Worm (Caenorhabditis elegans) whole organism, late embryonic: ENCODE data around the gene srxa-8.

Experiments used
- K02D7.2 ChIP-seq: sonication (generic microtip); optimal IDR thresholded peaks from 2 replicates; lab custom pipeline; 2017; ENCODE audit warnings: mild to moderate bottlenecking, missing genetic modification characterization, missing compliant biosample characterization
- T23F11.4 ChIP-seq: fragments of 200-800 bp; sonication (Bioruptor generic); optimal IDR thresholded peaks from 2 replicates; lab custom pipeline; 2018; ENCODE audit warnings: mild to moderate bottlenecking, missing genetic modification characterization, missing compliant biosample characterization
- Y22D7AL.16 ChIP-seq: sonication (generic microtip); optimal IDR thresholded peaks from 2 replicates; lab custom pipeline; 2016; ENCODE audit warnings: missing genetic modification characterization, missing compliant biosample characterization
- ama-1 ChIP-seq: fragments of 150-350 bp; optimal IDR thresholded peaks from 2 replicates; lab custom pipeline; 2014
- ceh-18 ChIP-seq: sonication (generic microtip); optimal IDR thresholded peaks from 2 replicates; lab custom pipeline; 2016; ENCODE audit warnings: missing genetic modification characterization, missing compliant biosample characterization
- ceh-22 ChIP-seq: sonication (generic microtip); optimal IDR thresholded peaks from 2 replicates; lab custom pipeline; 2017; ENCODE audit warnings: missing biosample characterization, missing genetic modification characterization
- ceh-24 ChIP-seq: sonication (generic microtip); optimal IDR thresholded peaks from 2 replicates; lab custom pipeline; 2016; ENCODE audit warnings: mild to moderate bottlenecking, missing genetic modification characterization, missing compliant biosample characterization
- ceh-30 ChIP-seq: fragments of 150-350 bp; optimal IDR thresholded peaks from 2 replicates; lab custom pipeline; 2014; ENCODE audit warnings: missing biosample characterization, missing genetic modification characterization
- ceh-31 ChIP-seq: sonication (generic microtip); optimal IDR thresholded peaks from 2 replicates; lab custom pipeline; 2016; ENCODE audit warnings: missing genetic modification characterization, missing compliant biosample characterization
- ceh-34 ChIP-seq: sonication (generic microtip); optimal IDR thresholded peaks from 2 replicates; lab custom pipeline; 2016; ENCODE audit warnings: mild to moderate bottlenecking, missing genetic modification characterization, missing compliant biosample characterization
- ceh-45 ChIP-seq: fragments of 200-800 bp; sonication (Bioruptor generic); IDR thresholded peaks from 2 replicates; pipeline ENCODE4 v1.3.6; 2022; ENCODE audit warnings: missing genetic modification reagents, missing genetic modification characterization, missing compliant biosample characterization
- ceh-48 ChIP-seq: sonication (generic microtip); optimal IDR thresholded peaks from 2 replicates; lab custom pipeline; 2016; ENCODE audit warnings: missing genetic modification characterization, inconsistent platforms, missing compliant biosample characterization
- ceh-6 ChIP-seq: fragments of 200-800 bp; sonication (Bioruptor generic); optimal IDR thresholded peaks from 2 replicates; lab custom pipeline; 2018; ENCODE audit warnings: mild to moderate bottlenecking, missing genetic modification characterization, missing compliant biosample characterization
- ceh-9 ChIP-seq: sonication (generic microtip); optimal IDR thresholded peaks from 2 replicates; lab custom pipeline; 2016; ENCODE audit warnings: mild to moderate bottlenecking, missing genetic modification characterization, inconsistent platforms, missing compliant biosample characterization
- che-1 ChIP-seq: sonication (generic microtip); optimal IDR thresholded peaks from 2 replicates; lab custom pipeline; 2016; ENCODE audit warnings: mild to moderate bottlenecking, missing genetic modification characterization, missing compliant biosample characterization
- dmd-4 ChIP-seq: sonication (generic microtip); optimal IDR thresholded peaks from 2 replicates; lab custom pipeline; 2016; ENCODE audit warnings: borderline replicate concordance, missing genetic modification characterization, missing compliant biosample characterization
- dve-1 ChIP-seq: sonication (generic microtip); optimal IDR thresholded peaks from 2 replicates; lab custom pipeline; 2017; ENCODE audit warnings: antibody characterized with exemption, mild to moderate bottlenecking, missing genetic modification characterization, missing compliant biosample characterization
- elt-4 ChIP-seq: sonication (generic microtip); optimal IDR thresholded peaks from 2 replicates; lab custom pipeline; 2016; ENCODE audit warnings: missing genetic modification characterization, missing compliant biosample characterization
- ets-4 ChIP-seq: sonication (generic microtip); optimal IDR thresholded peaks from 2 replicates; lab custom pipeline; 2016; ENCODE audit warnings: missing genetic modification characterization, missing compliant biosample characterization
- fkh-10 ChIP-seq: fragments of 150-350 bp; optimal IDR thresholded peaks from 2 replicates; lab custom pipeline; 2014; ENCODE audit warnings: missing biosample characterization, missing genetic modification reagents, missing genetic modification characterization
- hlh-13 ChIP-seq: fragments of 200-800 bp; sonication (Bioruptor generic); optimal IDR thresholded peaks from 2 replicates; lab custom pipeline; 2018; ENCODE audit warnings: mild to moderate bottlenecking, missing genetic modification characterization, missing compliant biosample characterization
- hlh-15 ChIP-seq: sonication (generic microtip); optimal IDR thresholded peaks from 2 replicates; lab custom pipeline; 2016; ENCODE audit warnings: missing genetic modification characterization, missing compliant biosample characterization
- hlh-30 ChIP-seq: sonication (generic microtip); optimal IDR thresholded peaks from 2 replicates; lab custom pipeline; 2017; ENCODE audit warnings: antibody characterized with exemption, missing genetic modification characterization, missing compliant biosample characterization; ENCODE audit not compliant: insufficient read depth
- hlh-8 ChIP-seq: sonication (generic microtip); optimal IDR thresholded peaks from 2 replicates; lab custom pipeline; 2016; ENCODE audit warnings: missing genotype, missing genetic modification characterization, missing compliant biosample characterization
- madf-2 ChIP-seq: sonication (generic microtip); optimal IDR thresholded peaks from 2 replicates; lab custom pipeline; 2017; ENCODE audit warnings: missing genetic modification characterization, missing compliant biosample characterization
- nfya-1 ChIP-seq: sonication (generic microtip); optimal IDR thresholded peaks from 2 replicates; lab custom pipeline; 2017; ENCODE audit warnings: missing genetic modification characterization, mild to moderate bottlenecking, missing compliant biosample characterization, antibody characterized with exemption, moderate library complexity
- npax-4 ChIP-seq: sonication (generic microtip); optimal IDR thresholded peaks from 2 replicates; lab custom pipeline; 2016; ENCODE audit warnings: missing genetic modification characterization, missing compliant biosample characterization
- odd-2 ChIP-seq: sonication (generic microtip); optimal IDR thresholded peaks from 2 replicates; lab custom pipeline; 2017; ENCODE audit warnings: antibody characterized with exemption, mild to moderate bottlenecking, missing genetic modification characterization, missing compliant biosample characterization
- pag-3 ChIP-seq: sonication (generic microtip); optimal IDR thresholded peaks from 2 replicates; lab custom pipeline; 2016; ENCODE audit warnings: missing compliant biosample characterization, missing genetic modification characterization, borderline replicate concordance
- pax-1 ChIP-seq: fragments of 150-350 bp; optimal IDR thresholded peaks from 2 replicates; lab custom pipeline; 2014; ENCODE audit warnings: missing biosample characterization, missing genetic modification characterization
- pha-4 ChIP-seq: fragments of 150-350 bp; optimal IDR thresholded peaks from 2 replicates; lab custom pipeline; 2018; ENCODE audit warnings: missing biosample characterization, missing genetic modification reagents, missing genetic modification characterization
- pqm-1 ChIP-seq: sonication (generic microtip); optimal IDR thresholded peaks from 2 replicates; lab custom pipeline; 2016; ENCODE audit warnings: missing genetic modification characterization, missing compliant biosample characterization
- pros-1 ChIP-seq: fragments of 150-350 bp; optimal IDR thresholded peaks from 2 replicates; lab custom pipeline; 2014; ENCODE audit warnings: missing biosample characterization, missing genetic modification reagents, missing genetic modification characterization
- rnt-1 ChIP-seq: sonication (generic microtip); optimal IDR thresholded peaks from 2 replicates; lab custom pipeline; 2016; ENCODE audit warnings: missing genetic modification characterization, missing compliant biosample characterization
- sox-2 ChIP-seq: fragments of 200-800 bp; sonication (Bioruptor generic); IDR thresholded peaks from 2 replicates; pipeline ENCODE4 v1.3.6; 2022; ENCODE audit warnings: missing genetic modification reagents, missing genetic modification characterization, missing compliant biosample characterization
- tbx-2 ChIP-seq: sonication (generic microtip); optimal IDR thresholded peaks from 2 replicates; lab custom pipeline; 2016; ENCODE audit warnings: missing genetic modification characterization, missing compliant biosample characterization
- ttx-3 ChIP-seq: sonication (generic microtip); optimal IDR thresholded peaks from 2 replicates; lab custom pipeline; 2016; ENCODE audit warnings: missing genetic modification reagents, missing genetic modification characterization, missing compliant biosample characterization
- unc-55 ChIP-seq: sonication (generic microtip); optimal IDR thresholded peaks from 2 replicates; lab custom pipeline; 2017; ENCODE audit warnings: missing biosample characterization, missing genetic modification reagents, missing genetic modification characterization
- unc-86 ChIP-seq: sonication (generic microtip); optimal IDR thresholded peaks from 2 replicates; lab custom pipeline; 2016; ENCODE audit warnings: missing genetic modification characterization, missing compliant biosample characterization

srxa-8 gene

ce11 chrX:13337000-13337399, 28.4 kb upstream of the srxa-8 start:
- no peak for TF ChIP-seq ceh-48 (tag; lab: Kevin White, UChicago)
- no peak for TF ChIP-seq hlh-13 (GFP tag; lab: Kevin White, UChicago)
- peak; percentile 5 for TF ChIP-seq ceh-31 (tag; lab: Kevin White, UChicago)
- no peak for TF ChIP-seq ttx-3
- no peak for TF ChIP-seq fkh-10 (GFP tag; lab: Kevin White, UChicago)
- TF ChIP-seq ceh-30 (tag; lab: Kevin White, UChicago) = no peak

- TF ChIP-seq sox-2 (GFP tag; lab: Robert Waterston, UW) = no peak
- TF ChIP-seq K02D7.2 (tag; lab: Kevin White, UChicago) = no peak
- TF ChIP-seq tbx-2 (tag; lab: Kevin White, UChicago) = no peak
- no peak for TF ChIP-seq ceh-24 (tag; lab: Kevin White, UChicago)
- no peak for TF ChIP-seq ceh-34
- TF ChIP-seq ceh-31 (tag; lab: Kevin White, UChicago) = no peak
- no peak for TF ChIP-seq rnt-1 (tag; lab: Kevin White, UChicago)
- TF ChIP-seq madf-2 (tag; lab: Kevin White, UChicago) = no peak
- no peak for TF ChIP-seq dve-1 (tag; lab: Kevin White, UChicago)
- no peak for TF ChIP-seq hlh-13 (GFP tag; lab: Kevin White, UChicago)
- no peak for TF ChIP-seq ceh-6 (GFP tag; lab: Kevin White, UChicago)
- TF ChIP-seq ceh-9 (tag; lab: Kevin White, UChicago) = no peak
- no peak for TF ChIP-seq dmd-4 (tag; lab: Kevin White, UChicago)
Observed at ce11 chrX:13333835-13334234, 25.2 kb upstream of the srxa-8 start, which contains the start of gene F46G10.4. F46G10.4 (plus strand) TSS chrX:13334046.

ce11 chrX:13331386-13331785, 22.7 kb upstream of the srxa-8 start, which contains the start of gene sir-2.3:
sir-2.3 (plus strand) TSS chrX:13331686.
- TF ChIP-seq ceh-30 (tag; lab: Kevin White, UChicago) = no peak
- TF ChIP-seq ceh-9 (tag; lab: Kevin White, UChicago) = no peak
- no peak for TF ChIP-seq hlh-8
- no peak for TF ChIP-seq ceh-45 (GFP tag; lab: Robert Waterston, UW)
- TF ChIP-seq unc-86 = no peak
- TF ChIP-seq odd-2 = no peak
- no peak for TF ChIP-seq hlh-15 (tag; lab: Kevin White, UChicago)
- TF ChIP-seq pax-1 (tag; lab: Kevin White, UChicago) = no peak
- TF ChIP-seq tbx-2 (tag; lab: Kevin White, UChicago) = no peak
- no peak for TF ChIP-seq Y22D7AL.16 (tag; lab: Kevin White, UChicago)
- no peak for TF ChIP-seq ceh-18 (tag; lab: Kevin White, UChicago)
- no peak for TF ChIP-seq ceh-22 (tag; lab: Kevin White, UChicago)
- TF ChIP-seq pag-3 = no peak
- no peak for TF ChIP-seq pros-1

- TF ChIP-seq elt-4 (tag; lab: Kevin White, UChicago) = no peak
- TF ChIP-seq tbx-2 (tag; lab: Kevin White, UChicago) = peak; percentile 3
- TF ChIP-seq rnt-1 (tag; lab: Kevin White, UChicago) = peak; percentile 23
- peak; percentile 63 for TF ChIP-seq ceh-18 (tag; lab: Kevin White, UChicago)
- no peak for TF ChIP-seq che-1 (tag; lab: Kevin White, UChicago)
- TF ChIP-seq dve-1 (tag; lab: Kevin White, UChicago) = no peak
- TF ChIP-seq hlh-30 (tag; lab: Kevin White, UChicago) = peak; percentile 57
- no peak for TF ChIP-seq pha-4 (tag; lab: Kevin White, UChicago)
- TF ChIP-seq T23F11.4 = no peak
- peak; percentile 36 for TF ChIP-seq nfya-1 (tag; lab: Kevin White, UChicago)
- no peak for TF ChIP-seq ama-1 (lab: Kevin White, UChicago)
- TF ChIP-seq ttx-3 = no peak
- TF ChIP-seq pqm-1 (tag; lab: Kevin White, UChicago) = no peak
- no peak for TF ChIP-seq ets-4
- TF ChIP-seq unc-55 (GFP tag; lab: Kevin White, UChicago) = peak; percentile 99
- TF ChIP-seq npax-4 = no peak
- peak; percentile 27 for TF ChIP-seq ceh-31 (tag; lab: Kevin White, UChicago)
Observed at ce11 chrX:13328868-13329267, 20.2 kb upstream of the srxa-8 start.
